Worm (Caenorhabditis elegans) whole organism, L3 larva: ENCODE data around the gene lido-2.

ENCODE experiments used
- R02D3.7 ChIP-seq: fragments of 150-350 bp; optimal IDR thresholded peaks from 2 replicates; lab custom pipeline; 2014; ENCODE audit warnings: missing biosample characterization, missing genetic modification characterization
- ZK546.5 ChIP-seq: sonication (generic microtip); optimal IDR thresholded peaks from 2 replicates; lab custom pipeline; 2017; ENCODE audit warnings: missing biosample characterization, missing genetic modification characterization
- aly-2 ChIP-seq: fragments of 150-350 bp; optimal IDR thresholded peaks from 2 replicates; lab custom pipeline; 2014; ENCODE audit warnings: missing biosample characterization, missing genetic modification characterization
- ama-1 ChIP-seq: fragments of 150-350 bp; optimal IDR thresholded peaks from 2 replicates; lab custom pipeline; 2018
- ceh-16 ChIP-seq: sonication (generic microtip); optimal IDR thresholded peaks from 2 replicates; lab custom pipeline; 2017; ENCODE audit warnings: missing biosample characterization, missing genetic modification characterization
- ceh-28 ChIP-seq: fragments of 150-350 bp; optimal IDR thresholded peaks from 2 replicates; lab custom pipeline; 2014; ENCODE audit warnings: missing biosample characterization, missing genetic modification reagents, missing genetic modification characterization
- ceh-82 ChIP-seq: fragments of 150-350 bp; optimal IDR thresholded peaks from 2 replicates; lab custom pipeline; 2014; ENCODE audit warnings: missing biosample characterization, missing genetic modification characterization
- ceh-9 ChIP-seq: sonication (generic microtip); optimal IDR thresholded peaks from 2 replicates; lab custom pipeline; 2018; ENCODE audit warnings: missing biosample characterization, missing genetic modification characterization
- daf-12 ChIP-seq: fragments of 150-350 bp; optimal IDR thresholded peaks from 2 replicates; lab custom pipeline; 2014; ENCODE audit warnings: missing biosample characterization, missing genetic modification reagents, missing genetic modification characterization
- egl-27 ChIP-seq: sonication (generic microtip); optimal IDR thresholded peaks from 4 replicates; lab custom pipeline; 2017; ENCODE audit warnings: missing biosample characterization, missing genetic modification reagents, missing genetic modification characterization
- egl-5 ChIP-seq: fragments of 150-350 bp; optimal IDR thresholded peaks from 2 replicates; lab custom pipeline; 2017; ENCODE audit warnings: missing biosample characterization, missing genetic modification reagents, missing genetic modification characterization, inconsistent platforms
- elt-1 ChIP-seq: fragments of 150-350 bp; optimal IDR thresholded peaks from 2 replicates; lab custom pipeline; 2014; ENCODE audit warnings: missing biosample characterization, missing genetic modification characterization
- elt-2 ChIP-seq: sonication (generic microtip); optimal IDR thresholded peaks from 2 replicates; lab custom pipeline; 2016; ENCODE audit warnings: missing genetic modification reagents, mild to moderate bottlenecking, missing genetic modification characterization, missing compliant biosample characterization
- elt-3 ChIP-seq, 3 experiments: fragments of 150-350 bp in 1 of 3; sonication (generic microtip) in 2 of 3; optimal IDR thresholded peaks; 2 replicates in 2 of 3; 4 replicates in 1 of 3; lab custom pipeline; 2014 to 2017; ENCODE audit warnings: missing biosample characterization in 3 of 3, missing genetic modification characterization in 3 of 3
- eor-1 ChIP-seq, 2 experiments: fragments of 150-350 bp; optimal IDR thresholded peaks; 2 replicates each; lab custom pipeline; 2014 to 2018; ENCODE audit warnings: missing biosample characterization in 2 of 2, missing genetic modification characterization in 2 of 2
- fkh-10 ChIP-seq: sonication (generic microtip); optimal IDR thresholded peaks from 2 replicates; lab custom pipeline; 2017; ENCODE audit warnings: missing biosample characterization, missing genetic modification reagents, missing genetic modification characterization
- fkh-2 ChIP-seq: fragments of 150-350 bp; optimal IDR thresholded peaks from 2 replicates; lab custom pipeline; 2014; ENCODE audit warnings: missing biosample characterization, missing genetic modification reagents, missing genetic modification characterization
- fos-1 ChIP-seq: fragments of 150-350 bp; optimal IDR thresholded peaks from 2 replicates; lab custom pipeline; 2014; ENCODE audit warnings: missing biosample characterization, missing genetic modification characterization
- hmg-11 ChIP-seq: sonication (generic microtip); optimal IDR thresholded peaks from 2 replicates; lab custom pipeline; 2016; ENCODE audit warnings: missing genetic modification characterization, missing compliant biosample characterization
- jun-1 ChIP-seq: fragments of 150-350 bp; optimal IDR thresholded peaks from 2 replicates; lab custom pipeline; 2014; ENCODE audit warnings: missing biosample characterization, missing genetic modification reagents, missing genetic modification characterization
- lin-15B ChIP-seq: fragments of 150-350 bp; optimal IDR thresholded peaks from 2 replicates; lab custom pipeline; 2014; ENCODE audit warnings: missing biosample characterization, missing genetic modification characterization
- lin-39 ChIP-seq: fragments of 150-350 bp; optimal IDR thresholded peaks from 2 replicates; lab custom pipeline; 2018; ENCODE audit warnings: missing biosample characterization, missing genetic modification reagents, missing genetic modification characterization
- lsy-12 ChIP-seq: sonication (generic microtip); optimal IDR thresholded peaks from 2 replicates; lab custom pipeline; 2016; ENCODE audit warnings: mild to moderate bottlenecking, missing genetic modification characterization, missing compliant biosample characterization
- mdl-1 ChIP-seq: fragments of 150-350 bp; optimal IDR thresholded peaks from 2 replicates; lab custom pipeline; 2014; ENCODE audit warnings: missing biosample characterization, missing genetic modification characterization
- mml-1 ChIP-seq: fragments of 150-350 bp; sonication (generic microtip); optimal IDR thresholded peaks from 3 replicates; lab custom pipeline; 2014; ENCODE audit warnings: missing biosample characterization, missing genetic modification characterization
- nfya-1 ChIP-seq: sonication (generic microtip); optimal IDR thresholded peaks from 2 replicates; lab custom pipeline; 2017; ENCODE audit warnings: missing genetic modification characterization, mild to moderate bottlenecking, missing compliant biosample characterization, antibody characterized with exemption, moderate library complexity; ENCODE audit not compliant: insufficient read depth
- nhr-11 ChIP-seq: fragments of 150-350 bp; optimal IDR thresholded peaks from 2 replicates; lab custom pipeline; 2014; ENCODE audit warnings: missing biosample characterization, missing genetic modification characterization
- nhr-12 ChIP-seq: fragments of 150-350 bp; optimal IDR thresholded peaks from 2 replicates; lab custom pipeline; 2014; ENCODE audit warnings: missing biosample characterization, missing genetic modification characterization
- nhr-23 ChIP-seq: fragments of 150-350 bp; optimal IDR thresholded peaks from 2 replicates; lab custom pipeline; 2014; ENCODE audit warnings: missing biosample characterization, missing genetic modification reagents, missing genetic modification characterization
- nhr-237 ChIP-seq: fragments of 150-350 bp; optimal IDR thresholded peaks from 2 replicates; lab custom pipeline; 2014; ENCODE audit warnings: missing biosample characterization, missing genetic modification characterization
- nhr-25 ChIP-seq: sonication (generic microtip); optimal IDR thresholded peaks from 2 replicates; lab custom pipeline; 2017; ENCODE audit warnings: missing biosample characterization, missing genetic modification characterization
- nhr-28 ChIP-seq: fragments of 150-350 bp; optimal IDR thresholded peaks from 2 replicates; lab custom pipeline; 2014; ENCODE audit warnings: missing biosample characterization, missing genetic modification characterization
- nhr-43 ChIP-seq: sonication (generic microtip); optimal IDR thresholded peaks from 2 replicates; lab custom pipeline; 2016; ENCODE audit warnings: mild to moderate bottlenecking, missing genetic modification characterization, missing compliant biosample characterization; ENCODE audit not compliant: poor library complexity, severe bottlenecking
- nhr-67 ChIP-seq: fragments of 150-350 bp; optimal IDR thresholded peaks from 2 replicates; lab custom pipeline; 2014; ENCODE audit warnings: missing biosample characterization, missing genetic modification characterization
- nhr-76 ChIP-seq: fragments of 150-350 bp; sonication (generic microtip); optimal IDR thresholded peaks from 5 replicates; lab custom pipeline; 2014; ENCODE audit warnings: missing biosample characterization, missing genetic modification characterization
- nhr-77 ChIP-seq: fragments of 150-350 bp; optimal IDR thresholded peaks from 2 replicates; lab custom pipeline; 2014; ENCODE audit warnings: missing biosample characterization, missing genetic modification characterization
- pha-4 ChIP-seq: fragments of 150-350 bp; optimal IDR thresholded peaks from 2 replicates; lab custom pipeline; 2014; ENCODE audit warnings: missing biosample characterization, missing genetic modification reagents, missing genetic modification characterization
- pqm-1 ChIP-seq: fragments of 150-350 bp; optimal IDR thresholded peaks from 2 replicates; lab custom pipeline; 2017; ENCODE audit warnings: missing biosample characterization, missing genetic modification characterization, inconsistent platforms
- sea-2 ChIP-seq: fragments of 150-350 bp; sonication (generic microtip); optimal IDR thresholded peaks from 4 replicates; lab custom pipeline; 2014; ENCODE audit warnings: missing biosample characterization, missing genetic modification reagents, missing genetic modification characterization
- skn-1 ChIP-seq: fragments of 150-350 bp; optimal IDR thresholded peaks from 2 replicates; lab custom pipeline; 2014; ENCODE audit warnings: missing biosample characterization, missing genetic modification characterization
- snpc-4 ChIP-seq: fragments of 150-350 bp; optimal IDR thresholded peaks from 2 replicates; lab custom pipeline; 2014; ENCODE audit warnings: missing biosample characterization, missing genetic modification characterization
- tbx-2 ChIP-seq: sonication (generic microtip); optimal IDR thresholded peaks from 2 replicates; lab custom pipeline; 2016; ENCODE audit warnings: mild to moderate bottlenecking, missing genetic modification characterization, missing compliant biosample characterization
- unc-39 ChIP-seq: sonication (generic microtip); optimal IDR thresholded peaks from 4 replicates; lab custom pipeline; 2017; ENCODE audit warnings: missing biosample characterization, missing genetic modification characterization
- unc-62 ChIP-seq: fragments of 150-350 bp; sonication (generic microtip); optimal IDR thresholded peaks from 4 replicates; lab custom pipeline; 2014; ENCODE audit warnings: missing biosample characterization, missing genetic modification reagents, missing genetic modification characterization
- zag-1 ChIP-seq: fragments of 150-350 bp; optimal IDR thresholded peaks from 2 replicates; lab custom pipeline; 2014; ENCODE audit warnings: missing biosample characterization, missing genetic modification characterization
- ztf-11 ChIP-seq: fragments of 150-350 bp; optimal IDR thresholded peaks from 2 replicates; lab custom pipeline; 2014; ENCODE audit warnings: missing biosample characterization, missing genetic modification characterization
- ztf-4 ChIP-seq: fragments of 150-350 bp; optimal IDR thresholded peaks from 2 replicates; lab custom pipeline; 2014; ENCODE audit warnings: missing biosample characterization, missing genetic modification characterization

The lido-2 gene

ce11 chrX:17066937-17067336 lies 33.6 kb downstream of the lido-2 start:
- peak; percentile 48 for TF ChIP-seq pqm-1 (tag; lab: Kevin White, UChicago)
- peak; percentile 85 for TF ChIP-seq elt-2 (tag; lab: Kevin White, UChicago)
- no peak for TF ChIP-seq snpc-4 (tag; lab: Kevin White, UChicago)
- TF ChIP-seq pha-4 (tag; lab: Kevin White, UChicago), result peak; percentile 23

DNA sequence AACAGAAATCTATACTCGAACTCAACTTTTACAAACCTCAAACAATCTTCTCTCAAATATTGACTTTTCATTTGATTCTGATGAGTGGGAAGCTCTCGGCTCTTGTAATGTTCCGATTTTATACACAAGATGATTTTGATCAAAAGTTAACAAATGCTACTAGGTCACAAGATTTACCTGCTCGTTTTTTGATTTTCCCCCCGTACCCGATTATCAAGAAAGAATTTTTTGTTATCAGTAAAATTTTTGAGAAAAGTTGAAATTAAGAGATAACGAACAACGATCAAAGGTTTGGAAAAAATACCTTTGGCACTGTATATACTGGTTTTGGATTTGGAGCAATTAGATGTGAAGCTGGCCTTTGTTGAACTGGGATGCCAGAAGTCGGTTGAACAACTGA lies 35.7 kb downstream of the lido-2 start:
- TF ChIP-seq jun-1 (tag; lab: Kevin White, UChicago) (no peak), lin-39 (tag; lab: Kevin White, UChicago) (no peak), nhr-25 (tag; lab: Kevin White, UChicago) (no peak), ama-1 (peak; percentile 15), lin-15B (tag; lab: Kevin White, UChicago) (no peak), pha-4 (tag; lab: Kevin White, UChicago) (peak; percentile 81), fos-1 (tag; lab: Kevin White, UChicago) (no peak), ZK546.5 (tag; lab: Kevin White, UChicago) (no peak), elt-2 (tag; lab: Kevin White, UChicago) (peak; percentile 82), pqm-1 (tag; lab: Kevin White, UChicago) (peak; percentile 66), skn-1 (no peak)

- TF ChIP-seq lsy-12, result peak; percentile 39
- TF ChIP-seq ceh-28 (tag; lab: Kevin White, UChicago), result no peak
- no peak for TF ChIP-seq elt-1 (tag; lab: Kevin White, UChicago)
- peak; percentile 22 for TF ChIP-seq nhr-25 (tag; lab: Kevin White, UChicago)
- TF ChIP-seq nhr-77 (tag; lab: Kevin White, UChicago), result no peak
- TF ChIP-seq ZK546.5 (tag; lab: Kevin White, UChicago), result no peak
- TF ChIP-seq fos-1 (tag; lab: Kevin White, UChicago), result no peak
- TF ChIP-seq ceh-16 (tag; lab: Kevin White, UChicago), result no peak
- no peak for TF ChIP-seq nhr-237 (tag; lab: Kevin White, UChicago)
- peak; percentile 89 for TF ChIP-seq mdl-1
- TF ChIP-seq ztf-11 (tag; lab: Kevin White, UChicago), result no peak
- peak; percentile 27 for TF ChIP-seq ama-1
- peak; percentile 86 for TF ChIP-seq jun-1 (tag; lab: Kevin White, UChicago)
- no peak for TF ChIP-seq ceh-9 (tag; lab: Kevin White, UChicago)
- TF ChIP-seq lin-39 (tag; lab: Kevin White, UChicago), result no peak
- no peak for TF ChIP-seq nhr-11 (tag; lab: Kevin White, UChicago)
- TF ChIP-seq ztf-4, result no peak
- no peak for TF ChIP-seq daf-12 (tag; lab: Kevin White, UChicago)
- no peak for TF ChIP-seq eor-1 (tag; optimal IDR thresholded peaks at IDR 0.05; lab: Kevin White, UChicago)
- TF ChIP-seq nhr-12, result no peak
- no peak for TF ChIP-seq snpc-4 (tag; lab: Kevin White, UChicago)
- TF ChIP-seq egl-5, result no peak
- peak; percentile 89 for TF ChIP-seq pha-4 (tag; lab: Kevin White, UChicago)
- TF ChIP-seq egl-27 (tag; lab: Kevin White, UChicago), result no peak
- no peak for TF ChIP-seq R02D3.7 (tag; lab: Kevin White, UChicago)
- TF ChIP-seq tbx-2 (tag; lab: Kevin White, UChicago), result no peak
- TF ChIP-seq elt-2 (tag; lab: Kevin White, UChicago), result peak; percentile 82
- TF ChIP-seq nhr-23, result peak; percentile 48
- TF ChIP-seq nhr-43 (tag; lab: Kevin White, UChicago), result peak; percentile 60
- no peak for TF ChIP-seq lin-15B (tag; lab: Kevin White, UChicago)
- no peak for TF ChIP-seq skn-1
- TF ChIP-seq mml-1 (tag; lab: Kevin White, UChicago), result no peak
- no peak for TF ChIP-seq elt-3 (tag; optimal IDR thresholded peaks at IDR 0.05; lab: Kevin White, UChicago)
- TF ChIP-seq nhr-67 (tag; lab: Kevin White, UChicago), result no peak
- TF ChIP-seq pqm-1 (tag; lab: Kevin White, UChicago), result peak; percentile 93
- no peak for TF ChIP-seq fkh-10 (GFP tag; lab: Kevin White, UChicago)
- TF ChIP-seq unc-39 (tag; lab: Kevin White, UChicago), result no peak
- TF ChIP-seq unc-62, result no peak
- TF ChIP-seq nhr-76 (tag; lab: Kevin White, UChicago), result no peak
- TF ChIP-seq fkh-2 (tag; lab: Kevin White, UChicago), result no peak
- no peak for TF ChIP-seq nhr-28 (tag; lab: Kevin White, UChicago)
- TF ChIP-seq hmg-11 (tag; lab: Kevin White, UChicago), result no peak
- no peak for TF ChIP-seq aly-2
- no peak for TF ChIP-seq zag-1 (tag; lab: Kevin White, UChicago)
- TF ChIP-seq nfya-1 (tag; lab: Kevin White, UChicago), result peak; percentile 32
- TF ChIP-seq sea-2 (GFP tag; lab: Kevin White, UChicago), result no peak
- no peak for TF ChIP-seq ceh-82
Observed at ce11 chrX:17063749-17064252, 36.8 kb downstream of the lido-2 start.
